Worm (Caenorhabditis elegans) whole organism, young adult: ENCODE results near the gene C17E7.13.

Experiments
- F22D6.2 ChIP-seq: sonication (generic microtip); optimal IDR thresholded peaks from 2 replicates; lab custom pipeline; 2016; ENCODE audit warnings: mild to moderate bottlenecking, missing genetic modification characterization, missing compliant biosample characterization
- K12H6.12 ChIP-seq: fragments of 200-800 bp; sonication (Bioruptor generic); optimal IDR thresholded peaks from 2 replicates; lab custom pipeline; 2018; ENCODE audit warnings: mild to moderate bottlenecking, missing genetic modification characterization, missing compliant biosample characterization
- Y79H2A.3 ChIP-seq: fragments of 200-800 bp; sonication (Bioruptor generic); conservative IDR thresholded peaks from 2 replicates; pipeline ENCODE4 v1.3.6; 2022; ENCODE audit warnings: missing genetic modification reagents, missing genetic modification characterization, missing compliant biosample characterization
- ama-1 ChIP-seq, 3 experiments: fragments of 150-350 bp in 1 of 3; sonication (generic microtip) in 2 of 3; optimal IDR thresholded peaks; 2 replicates each; lab custom pipeline; 2014 to 2018; ENCODE audit warnings: missing biosample characterization in 2 of 3, missing genetic modification characterization in 2 of 3, missing genetic modification reagents in 2 of 3
- aptf-2 ChIP-seq: fragments of 200-800 bp; sonication (Bioruptor generic); conservative IDR thresholded peaks from 2 replicates; pipeline ENCODE4 v1.3.6; 2022; ENCODE audit warnings: missing genetic modification reagents, missing genetic modification characterization, missing compliant biosample characterization
- bed-1 ChIP-seq: fragments of 200-800 bp; sonication (Bioruptor generic); IDR thresholded peaks from 2 replicates; pipeline ENCODE4 v1.3.6; 2022; ENCODE audit warnings: missing genetic modification reagents, missing genetic modification characterization, missing compliant biosample characterization
- cebp-1 ChIP-seq, 2 experiments: fragments of 200-800 bp in 1 of 2; sonication (Bioruptor generic) in 1 of 2; sonication (generic microtip) in 1 of 2; IDR thresholded peaks in 1 of 2; optimal IDR thresholded peaks in 1 of 2; 2 replicates each; pipeline versions ENCODE4 v1.3.6 to Lab custom; 2017 to 2022; ENCODE audit warnings: missing compliant biosample characterization in 2 of 2, missing genetic modification characterization in 2 of 2, mild to moderate bottlenecking in 1 of 2, missing genetic modification reagents in 1 of 2, moderate library complexity in 1 of 2
- ceh-79 ChIP-seq: sonication (generic microtip); optimal IDR thresholded peaks from 2 replicates; lab custom pipeline; 2017; ENCODE audit warnings: mild to moderate bottlenecking, missing genetic modification characterization, missing compliant biosample characterization
- ceh-91 ChIP-seq: fragments of 200-800 bp; sonication (Bioruptor generic); IDR thresholded peaks from 2 replicates; pipeline ENCODE4 v1.3.6; 2022; ENCODE audit warnings: missing genetic modification reagents, missing genetic modification characterization, missing compliant biosample characterization
- dox-1 ChIP-seq: fragments of 200-800 bp; sonication (Bioruptor generic); IDR thresholded peaks from 2 replicates; pipeline ENCODE4 v1.3.6; 2022; ENCODE audit warnings: missing genetic modification reagents, missing genetic modification characterization, missing compliant biosample characterization
- efl-1 ChIP-seq: fragments of 150-350 bp; optimal IDR thresholded peaks from 2 replicates; lab custom pipeline; 2014; ENCODE audit warnings: missing biosample characterization, missing genetic modification reagents, missing genetic modification characterization
- egl-18 ChIP-seq: fragments of 200-800 bp; sonication (Bioruptor generic); IDR thresholded peaks from 2 replicates; pipeline ENCODE4 v1.3.6; 2022; ENCODE audit warnings: missing genetic modification reagents, missing genetic modification characterization, missing compliant biosample characterization
- gei-17 ChIP-seq: fragments of 200-800 bp; sonication (Bioruptor generic); optimal IDR thresholded peaks from 2 replicates; lab custom pipeline; 2018; ENCODE audit warnings: mild to moderate bottlenecking, missing genetic modification characterization, missing compliant biosample characterization
- hlh-26 ChIP-seq: fragments of 200-800 bp; sonication (Bioruptor generic); conservative IDR thresholded peaks from 2 replicates; pipeline ENCODE4 v1.3.6; 2022; ENCODE audit warnings: missing genetic modification reagents, missing genetic modification characterization, missing compliant biosample characterization
- hmg-1.2 ChIP-seq: fragments of 200-800 bp; sonication (Bioruptor generic); IDR thresholded peaks from 2 replicates; pipeline ENCODE4 v1.3.6; 2022; ENCODE audit warnings: missing genetic modification reagents, missing genetic modification characterization, missing compliant biosample characterization
- hmg-20 ChIP-seq: fragments of 200-800 bp; sonication (Bioruptor generic); IDR thresholded peaks from 2 replicates; pipeline ENCODE4 v1.3.6; 2022; ENCODE audit warnings: missing genetic modification reagents, missing genetic modification characterization, missing compliant biosample characterization
- let-526 ChIP-seq: fragments of 200-800 bp; sonication (Bioruptor generic); IDR thresholded peaks from 2 replicates; pipeline ENCODE4 v1.3.6; 2022; ENCODE audit warnings: missing genetic modification reagents, missing genetic modification characterization, missing compliant biosample characterization
- lsy-27 ChIP-seq: sonication (generic microtip); optimal IDR thresholded peaks from 2 replicates; lab custom pipeline; 2017; ENCODE audit warnings: missing genetic modification characterization, mild to moderate bottlenecking, missing compliant biosample characterization, antibody characterized with exemption, missing genotype, borderline replicate concordance; ENCODE audit not compliant: insufficient read depth
- madf-10 ChIP-seq: sonication (generic microtip); optimal IDR thresholded peaks from 2 replicates; lab custom pipeline; 2016; ENCODE audit warnings: mild to moderate bottlenecking, missing genetic modification characterization, missing compliant biosample characterization
- madf-6 ChIP-seq: fragments of 200-800 bp; sonication (Bioruptor generic); IDR thresholded peaks from 2 replicates; pipeline ENCODE4 v1.3.6; 2022; ENCODE audit warnings: missing genetic modification reagents, missing genetic modification characterization, missing compliant biosample characterization
- mcd-1 ChIP-seq: fragments of 200-800 bp; sonication (Bioruptor generic); IDR thresholded peaks from 2 replicates; pipeline ENCODE4 v1.3.6; 2022; ENCODE audit warnings: missing genetic modification reagents, missing genetic modification characterization, missing compliant biosample characterization
- mel-28 ChIP-seq: sonication (generic microtip); optimal IDR thresholded peaks from 2 replicates; lab custom pipeline; 2016; ENCODE audit warnings: borderline replicate concordance, mild to moderate bottlenecking, missing genetic modification characterization, missing compliant biosample characterization
- mxl-1 ChIP-seq: sonication (generic microtip); optimal IDR thresholded peaks from 2 replicates; lab custom pipeline; 2016; ENCODE audit warnings: missing genetic modification characterization, missing compliant biosample characterization
- repo-1 ChIP-seq: sonication (generic microtip); optimal IDR thresholded peaks from 2 replicates; lab custom pipeline; 2017; ENCODE audit warnings: mild to moderate bottlenecking, missing genetic modification characterization, missing compliant biosample characterization
- rpc-1 ChIP-seq, 2 experiments: fragments of 150-350 bp in 1 of 2; sonication (generic microtip) in 1 of 2; optimal IDR thresholded peaks; 2 replicates each; lab custom pipeline; 2014 to 2018; ENCODE audit warnings: missing biosample characterization in 1 of 2, missing genetic modification characterization in 1 of 2, missing genetic modification reagents in 1 of 2, missing genotype in 1 of 2
- sdz-38 ChIP-seq: sonication (generic microtip); optimal IDR thresholded peaks from 2 replicates; lab custom pipeline; 2016; ENCODE audit warnings: missing genotype, missing genetic modification characterization, missing compliant biosample characterization
- snpc-1.3 ChIP-seq: sonication (generic microtip); optimal IDR thresholded peaks from 2 replicates; lab custom pipeline; 2017; ENCODE audit warnings: missing genetic modification characterization, mild to moderate bottlenecking, missing compliant biosample characterization, antibody characterized with exemption, moderate library complexity, missing genotype, missing genetic modification reagents; ENCODE audit not compliant: insufficient read depth
- xnd-1 ChIP-seq: sonication (generic microtip); optimal IDR thresholded peaks from 2 replicates; lab custom pipeline; 2016; ENCODE audit warnings: missing genotype, missing genetic modification reagents, missing genetic modification characterization, missing compliant biosample characterization
- ztf-25 ChIP-seq: fragments of 200-800 bp; sonication (Bioruptor generic); IDR thresholded peaks from 2 replicates; pipeline ENCODE4 v1.3.6; 2022; ENCODE audit warnings: missing genetic modification reagents, missing genetic modification characterization, missing compliant biosample characterization
- ztf-3 ChIP-seq: fragments of 200-800 bp; sonication (Bioruptor generic); optimal IDR thresholded peaks from 2 replicates; lab custom pipeline; 2018; ENCODE audit warnings: mild to moderate bottlenecking, missing genetic modification characterization, missing compliant biosample characterization

The C17E7.13 gene

ce11 chrV:3892361-3892904 is 3.3 kb upstream of the C17E7.13 start, which contains the start of gene C17E7.4 (continued):
- TF ChIP-seq bed-1 (GFP tag; lab: Robert Waterston, UW) = no peak

ce11 chrV:3891919-3892318 is 2.8 kb upstream of the C17E7.13 start, which contains the start of gene C17E7.12:
C17E7.12 (minus strand) TSS chrV:3892019.
- TF ChIP-seq xnd-1 (tag; lab: Kevin White, UChicago) (no peak), aptf-2 (no peak), mel-28 (tag; lab: Kevin White, UChicago) (no peak), ztf-3 (GFP tag; lab: Kevin White, UChicago) (no peak), sdz-38 (tag; lab: Kevin White, UChicago) (no peak)

- no peak for TF ChIP-seq ama-1 (optimal IDR thresholded peaks at IDR 0.05; lab: Kevin White, UChicago)
- TF ChIP-seq ama-1 (GFP tag; optimal IDR thresholded peaks at IDR 0.05; lab: Kevin White, UChicago) = no peak
Observed at ce11 chrV:3890761-3891160, 1.7 kb upstream of the C17E7.13 start, which contains the start of gene C17E7.9. C17E7.9 (minus strand) TSS chrV:3890861.

ce11 chrV:3886104-3886503 is 3.0 kb downstream of the C17E7.13 start, which contains the start of gene nhr-124:
nhr-124 (minus strand) TSS chrV:3886204.
- TF ChIP-seq ztf-25 (GFP tag; lab: Robert Waterston, UW) = no peak
- TF ChIP-seq rpc-1 (optimal IDR thresholded peaks at IDR 0.05; lab: Kevin White, UChicago) = no peak
- TF ChIP-seq rpc-1 (tag; optimal IDR thresholded peaks at IDR 0.05; lab: Kevin White, UChicago) = no peak
- no peak for TF ChIP-seq F22D6.2 (tag; lab: Kevin White, UChicago)
- TF ChIP-seq hlh-26 = no peak
- TF ChIP-seq gei-17 = no peak
- TF ChIP-seq, all 124 proteins: peak for 0

- TF ChIP-seq dox-1 (GFP tag; lab: Robert Waterston, UW) (no peak), egl-18 (no peak), Y79H2A.3 (GFP tag; lab: Robert Waterston, UW) (no peak), let-526 (GFP tag; lab: Robert Waterston, UW) (no peak), efl-1 (GFP tag; lab: Kevin White, UChicago) (no peak), hmg-1.2 (no peak), madf-10 (tag; lab: Kevin White, UChicago) (no peak), hmg-20 (GFP tag; lab: Robert Waterston, UW) (no peak), mxl-1 (no peak), K12H6.12 (tag; lab: Kevin White, UChicago) (no peak)
- TF ChIP-seq, all 124 proteins: peak for 0
Observed at ce11 chrV:3884550-3884949, 4.5 kb downstream of the C17E7.13 start.

ce11 chrV:3878223-3878622 is 10.9 kb downstream of the C17E7.13 start, which contains the start of gene nhr-159:
nhr-159 (minus strand) TSS chrV:3878323.
- TF ChIP-seq repo-1 (no peak), bed-1 (GFP tag; lab: Robert Waterston, UW) (no peak), snpc-1.3 (no peak), cebp-1 (GFP tag; IDR thresholded peaks at IDR 0.05; lab: Robert Waterston, UW) (no peak), cebp-1 (tag; optimal IDR thresholded peaks at IDR 0.05; lab: Kevin White, UChicago) (no peak), F22D6.2 (tag; lab: Kevin White, UChicago) (no peak)
- TF ChIP-seq, all 124 proteins: peak for 0

ce11 chrV:3877242-3877641 is 11.8 kb downstream of the C17E7.13 start:
- TF ChIP-seq lsy-27 = no peak
- no peak for TF ChIP-seq ceh-91 (GFP tag; lab: Robert Waterston, UW)
- no peak for TF ChIP-seq madf-6 (GFP tag; lab: Robert Waterston, UW)
- TF ChIP-seq mcd-1 (GFP tag; lab: Robert Waterston, UW) = no peak
- no peak for TF ChIP-seq ceh-79 (tag; lab: Kevin White, UChicago)
- TF ChIP-seq, all 124 proteins: peak for 0
